Worm (Caenorhabditis elegans): ENCODE data around the gene gpa-8.

- TF ChIP-seq nhr-237 (tag; optimal IDR thresholded peaks at IDR 0.05) (no peak), blmp-1 (tag; optimal IDR thresholded peaks at IDR 0.05) (no peak), nhr-2 (tag; optimal IDR thresholded peaks at IDR 0.05) (no peak), elt-1 (tag; optimal IDR thresholded peaks at IDR 0.05; ENCODE audit: borderline replicate concordance, insufficient read depth) (no peak), unc-62 (GFP tag; optimal IDR thresholded peaks at IDR 0.05) (no peak), lsy-2 (tag; optimal IDR thresholded peaks at IDR 0.05) (no peak)
Measured at ce11 chrV:12644500-12644899, 4.2 kb upstream of the gpa-8 start, which contains the start of gene F56H9.8.
